1 worm cellular context compared by ENCODE assay signal in the genomic region with DNA sequence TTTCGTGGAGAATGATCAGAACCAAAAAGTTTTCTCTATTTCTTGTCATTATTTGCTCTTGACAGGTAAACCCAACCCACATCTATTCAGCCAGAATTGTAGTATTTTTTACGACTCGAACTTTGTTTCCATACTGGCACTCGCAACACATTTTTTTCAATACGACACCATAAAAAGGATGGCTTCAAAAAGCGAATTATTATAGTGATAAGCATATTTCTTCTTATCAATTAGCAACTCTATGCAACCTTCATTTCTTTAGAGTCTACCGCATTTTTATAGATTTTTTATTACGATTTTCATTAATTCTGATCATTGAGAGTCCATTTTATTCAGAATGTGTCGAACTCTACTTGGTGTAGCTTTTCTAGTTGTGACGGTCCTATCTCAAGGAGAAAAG.
A peak's percentile ranks its signal among the peaks of the same experiment; 100 is the strongest.
TF ChIP-seq lines count a peak whose summit lies in the region.

A gene (plus strand): TSS at position 337 of the 400 bp plus-strand sequence.

TF ChIP-seq in whole organism, L4 larva, 104 proteins besides CTCF, POLR2A, EP300 and RAD21 (continued from another document):
- no peak for TF ChIP-seq daf-16 (GFP tag; optimal IDR thresholded peaks at IDR 0.05; lab: Kevin White, UChicago)
- TF ChIP-seq daf-16 (tag; optimal IDR thresholded peaks at IDR 0.05; lab: Kevin White, UChicago): peak; percentile 46
- no peak for TF ChIP-seq cey-2 (tag; optimal IDR thresholded peaks at IDR 0.05; lab: Kevin White, UChicago; ENCODE audit: borderline replicate concordance, insufficient read depth)
- no peak for TF ChIP-seq saeg-2 (GFP tag; IDR thresholded peaks at IDR 0.05; lab: Robert Waterston, UW)
- TF ChIP-seq F49E8.2 (tag; optimal IDR thresholded peaks at IDR 0.05; lab: Kevin White, UChicago; ENCODE audit: borderline replicate concordance): no peak
- TF ChIP-seq F37D6.2 (tag; optimal IDR thresholded peaks at IDR 0.05; lab: Kevin White, UChicago): no peak
- TF ChIP-seq mdt-29 (GFP tag; IDR thresholded peaks at IDR 0.05; lab: Robert Waterston, UW): no peak
- TF ChIP-seq ama-1 (optimal IDR thresholded peaks at IDR 0.05; lab: Kevin White, UChicago): no peak
- TF ChIP-seq F26F4.8 (GFP tag; conservative IDR thresholded peaks at IDR 0.05; lab: Robert Waterston, UW): no peak
- no peak for TF ChIP-seq aly-2 (tag; optimal IDR thresholded peaks at IDR 0.05; lab: Kevin White, UChicago)
- no peak for TF ChIP-seq D1046.2 (GFP tag; IDR thresholded peaks at IDR 0.05; lab: Robert Waterston, UW)
- peak; percentile 10 for TF ChIP-seq nhr-48 (tag; optimal IDR thresholded peaks at IDR 0.05; lab: Kevin White, UChicago)
- no peak for TF ChIP-seq nhr-42 (GFP tag; IDR thresholded peaks at IDR 0.05; lab: Robert Waterston, UW)
- TF ChIP-seq ceh-44 (GFP tag; IDR thresholded peaks at IDR 0.05; lab: Robert Waterston, UW): no peak
- TF ChIP-seq aha-1 (tag; lab: Kevin White, UChicago): peak; percentile 19
- TF ChIP-seq dpl-1 (GFP tag; optimal IDR thresholded peaks at IDR 0.05; lab: Kevin White, UChicago): no peak
- TF ChIP-seq lin-1 (GFP tag; IDR thresholded peaks at IDR 0.05; lab: Robert Waterston, UW): no peak
- no peak for TF ChIP-seq hlh-30 (tag; optimal IDR thresholded peaks at IDR 0.05; lab: Kevin White, UChicago; ENCODE audit: insufficient read depth)
- TF ChIP-seq hlh-11 (tag; optimal IDR thresholded peaks at IDR 0.05; lab: Kevin White, UChicago): peak; percentile 26
